Worm (Caenorhabditis elegans) whole organism, L2 larva: Measurements from ENCODE around the gene dhs-31.

Source experiments
- F13H6.1 ChIP-seq: sonication (generic microtip); optimal IDR thresholded peaks from 2 replicates; lab custom pipeline; 2016; ENCODE audit warnings: missing genetic modification characterization, missing compliant biosample characterization
- R02D3.7 ChIP-seq: fragments of 150-350 bp; optimal IDR thresholded peaks from 2 replicates; lab custom pipeline; 2014; ENCODE audit warnings: missing biosample characterization, missing genetic modification characterization
- aly-2 ChIP-seq: fragments of 150-350 bp; optimal IDR thresholded peaks from 2 replicates; lab custom pipeline; 2014; ENCODE audit warnings: missing biosample characterization, missing genetic modification characterization
- ama-1 ChIP-seq: fragments of 150-350 bp; optimal IDR thresholded peaks from 2 replicates; lab custom pipeline; 2018; ENCODE audit warnings: inconsistent platforms
- blmp-1 ChIP-seq: sonication (generic microtip); optimal IDR thresholded peaks from 2 replicates; lab custom pipeline; 2017; ENCODE audit warnings: missing genetic modification characterization, mild to moderate bottlenecking, missing compliant biosample characterization, antibody characterized with exemption, moderate library complexity; ENCODE audit not compliant: insufficient read depth
- dmd-4 ChIP-seq: sonication (generic microtip); optimal IDR thresholded peaks from 2 replicates; lab custom pipeline; 2017; ENCODE audit warnings: missing biosample characterization, missing genetic modification characterization
- elt-1 ChIP-seq: fragments of 150-350 bp; optimal IDR thresholded peaks from 2 replicates; lab custom pipeline; 2014; ENCODE audit warnings: missing biosample characterization, missing genetic modification characterization
- elt-3 ChIP-seq: sonication (generic microtip); optimal IDR thresholded peaks from 2 replicates; lab custom pipeline; 2017; ENCODE audit warnings: missing biosample characterization, missing genetic modification characterization
- fos-1 ChIP-seq: fragments of 150-350 bp; optimal IDR thresholded peaks from 2 replicates; lab custom pipeline; 2014; ENCODE audit warnings: missing biosample characterization, missing genetic modification characterization
- gmeb-1 ChIP-seq: fragments of 150-350 bp; optimal IDR thresholded peaks from 2 replicates; lab custom pipeline; 2014; ENCODE audit warnings: missing biosample characterization, missing genetic modification characterization
- lin-11 ChIP-seq: fragments of 150-350 bp; sonication (generic microtip); optimal IDR thresholded peaks from 2 replicates; lab custom pipeline; 2014; ENCODE audit warnings: missing biosample characterization, missing genetic modification characterization, inconsistent platforms, mixed read lengths
- lsy-2 ChIP-seq, 2 experiments: fragments of 150-350 bp in 1 of 2; sonication (generic microtip) in 1 of 2; optimal IDR thresholded peaks; 2 replicates each; lab custom pipeline; 2014 to 2017; ENCODE audit warnings: missing biosample characterization in 2 of 2, missing genetic modification characterization in 2 of 2
- mbf-1 ChIP-seq: sonication (generic microtip); optimal IDR thresholded peaks from 2 replicates; lab custom pipeline; 2017; ENCODE audit warnings: missing biosample characterization, missing genetic modification characterization
- nhr-12 ChIP-seq: fragments of 150-350 bp; optimal IDR thresholded peaks from 2 replicates; lab custom pipeline; 2014; ENCODE audit warnings: missing biosample characterization, missing genetic modification characterization
- nhr-129 ChIP-seq: fragments of 150-350 bp; optimal IDR thresholded peaks from 2 replicates; lab custom pipeline; 2014; ENCODE audit warnings: missing biosample characterization, missing genetic modification characterization
- nhr-21 ChIP-seq: fragments of 150-350 bp; optimal IDR thresholded peaks from 2 replicates; lab custom pipeline; 2014; ENCODE audit warnings: missing biosample characterization, missing genetic modification characterization
- nhr-237 ChIP-seq: fragments of 150-350 bp; optimal IDR thresholded peaks from 2 replicates; lab custom pipeline; 2014; ENCODE audit warnings: missing biosample characterization, missing genetic modification characterization
- nhr-25 ChIP-seq: fragments of 150-350 bp; sonication (generic microtip); optimal IDR thresholded peaks from 3 replicates; lab custom pipeline; 2014; ENCODE audit warnings: missing biosample characterization, missing genetic modification characterization
- nhr-77 ChIP-seq: fragments of 150-350 bp; optimal IDR thresholded peaks from 2 replicates; lab custom pipeline; 2014; ENCODE audit warnings: missing biosample characterization, missing genetic modification characterization
- peb-1 ChIP-seq: fragments of 150-350 bp; optimal IDR thresholded peaks from 2 replicates; lab custom pipeline; 2014; ENCODE audit warnings: missing biosample characterization, missing genetic modification characterization
- sem-4 ChIP-seq: fragments of 150-350 bp; optimal IDR thresholded peaks from 2 replicates; lab custom pipeline; 2014; ENCODE audit warnings: missing biosample characterization, missing genetic modification reagents, missing genetic modification characterization
- sma-9 ChIP-seq, 2 experiments: fragments of 150-350 bp in 1 of 2; sonication (generic microtip) in 1 of 2; optimal IDR thresholded peaks; 2 replicates each; lab custom pipeline; 2014 to 2016; ENCODE audit warnings: missing genetic modification characterization in 2 of 2, mild to moderate bottlenecking in 1 of 2, missing biosample characterization in 1 of 2, missing compliant biosample characterization in 1 of 2, missing genetic modification reagents in 1 of 2, moderate library complexity in 1 of 2
- snpc-4 ChIP-seq: fragments of 150-350 bp; optimal IDR thresholded peaks from 2 replicates; lab custom pipeline; 2014; ENCODE audit warnings: missing biosample characterization, missing genetic modification characterization
- unc-55 ChIP-seq: fragments of 150-350 bp; sonication (generic microtip); optimal IDR thresholded peaks from 3 replicates; lab custom pipeline; 2014; ENCODE audit warnings: missing biosample characterization, missing genetic modification reagents, missing genetic modification characterization
- unc-62 ChIP-seq: fragments of 150-350 bp; optimal IDR thresholded peaks from 2 replicates; lab custom pipeline; 2014; ENCODE audit warnings: missing biosample characterization, missing genetic modification reagents, missing genetic modification characterization
- zag-1 ChIP-seq: fragments of 150-350 bp; optimal IDR thresholded peaks from 2 replicates; lab custom pipeline; 2014; ENCODE audit warnings: missing biosample characterization, missing genetic modification characterization
- ztf-1 ChIP-seq: fragments of 200-800 bp; sonication (Bioruptor generic); conservative IDR thresholded peaks from 2 replicates; pipeline ENCODE4 v1.3.6; 2022; ENCODE audit warnings: missing genetic modification characterization, missing compliant biosample characterization
- ztf-11 ChIP-seq: sonication (generic microtip); optimal IDR thresholded peaks from 2 replicates; lab custom pipeline; 2017; ENCODE audit warnings: missing biosample characterization, missing genetic modification characterization
- ztf-4 ChIP-seq: fragments of 150-350 bp; optimal IDR thresholded peaks from 2 replicates; lab custom pipeline; 2014; ENCODE audit warnings: missing biosample characterization, missing genetic modification characterization

dhs-31 gene

DNA sequence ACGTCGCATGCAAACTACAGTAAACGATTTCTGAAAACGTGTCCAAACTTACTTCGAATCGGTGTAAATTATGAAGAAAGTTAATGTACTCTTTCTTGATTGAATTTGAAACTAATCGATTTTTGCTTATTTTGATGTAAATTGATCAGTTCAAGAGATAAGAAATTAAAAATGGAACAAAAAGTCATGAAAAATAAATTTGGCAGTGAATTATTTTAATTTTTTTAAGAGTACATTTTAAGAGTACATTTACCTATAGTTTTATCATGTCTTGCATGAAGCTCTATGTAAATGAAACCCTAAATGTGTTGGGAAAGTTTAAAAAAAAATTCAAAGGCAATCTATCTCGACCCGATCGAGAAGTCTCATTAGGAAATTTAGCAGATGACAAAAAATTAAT is 15.4 kb upstream of the dhs-31 start, which contains the start of gene T04B2.7:
Gene T04B2.7, minus strand, starts transcription at position 101 of the 400 bp plus-strand sequence.
- TF ChIP-seq snpc-4 (no peak), nhr-77 (tag; lab: Kevin White, UChicago) (no peak), lsy-2 (tag; optimal IDR thresholded peaks at IDR 0.05; lab: Kevin White, UChicago) (no peak), fos-1 (no peak), F13H6.1 (tag; lab: Kevin White, UChicago) (no peak), peb-1 (no peak), ztf-11 (tag; lab: Kevin White, UChicago) (no peak), nhr-25 (tag; lab: Kevin White, UChicago) (no peak)

ce11 chrIV:10053550-10053949 is 12.8 kb upstream of the dhs-31 start, which contains the start of gene srv-12:
Gene srv-12 (minus strand): TSS chrIV:10053650.
- no peak for TF ChIP-seq nhr-237
- no peak for TF ChIP-seq snpc-4
- no peak for TF ChIP-seq sem-4 (tag; lab: Kevin White, UChicago)
- no peak for TF ChIP-seq ama-1
- TF ChIP-seq elt-3 (tag; lab: Kevin White, UChicago), result no peak
- TF ChIP-seq lin-11, result no peak
- no peak for TF ChIP-seq nhr-129 (tag; lab: Kevin White, UChicago)
- TF ChIP-seq R02D3.7 (tag; lab: Kevin White, UChicago), result no peak
- TF ChIP-seq mbf-1 (tag; lab: Kevin White, UChicago), result no peak
- TF ChIP-seq nhr-12 (tag; lab: Kevin White, UChicago), result no peak
- TF ChIP-seq nhr-21 (tag; lab: Kevin White, UChicago), result no peak
- TF ChIP-seq ztf-4 (tag; lab: Kevin White, UChicago), result no peak
- TF ChIP-seq blmp-1 (tag; lab: Kevin White, UChicago), result no peak
- no peak for TF ChIP-seq gmeb-1 (tag; lab: Kevin White, UChicago)

DNA sequence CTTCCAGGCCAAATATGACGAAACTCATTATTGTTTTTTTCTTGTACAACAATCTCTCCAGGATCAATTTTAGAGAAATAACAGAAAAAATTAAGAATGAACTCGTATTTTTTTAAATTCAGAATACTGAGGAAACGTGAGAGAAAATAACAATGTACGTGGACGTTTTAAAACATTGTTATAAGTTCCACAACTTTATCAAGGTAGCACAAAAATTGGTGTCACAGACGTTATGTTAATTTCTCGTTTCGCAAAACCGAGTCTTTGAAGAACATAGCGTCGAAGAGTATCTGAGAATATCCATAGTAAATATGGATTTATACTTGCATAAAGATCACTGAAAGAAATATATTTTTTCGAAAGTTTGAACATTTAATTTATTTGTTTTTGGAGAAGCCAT is 10.4 kb upstream of the dhs-31 start, which contains the start of gene T04B2.8:
Gene T04B2.8, minus strand, starts transcription at position 101 of the 400 bp plus-strand sequence.
- no peak for TF ChIP-seq ama-1
- no peak for TF ChIP-seq elt-1 (tag; lab: Kevin White, UChicago)
- no peak for TF ChIP-seq nhr-25 (tag; lab: Kevin White, UChicago)
- TF ChIP-seq ztf-11 (tag; lab: Kevin White, UChicago), result no peak
- no peak for TF ChIP-seq nhr-129 (tag; lab: Kevin White, UChicago)
- no peak for TF ChIP-seq sma-9 (GFP tag; optimal IDR thresholded peaks at IDR 0.05; lab: Kevin White, UChicago)
- TF ChIP-seq sma-9 (tag; optimal IDR thresholded peaks at IDR 0.05; lab: Kevin White, UChicago), result no peak
- TF ChIP-seq fos-1, result no peak
- TF ChIP-seq nhr-12 (tag; lab: Kevin White, UChicago), result no peak
- TF ChIP-seq snpc-4, result no peak
- no peak for TF ChIP-seq aly-2 (tag; lab: Kevin White, UChicago)
- no peak for TF ChIP-seq ztf-1 (GFP tag; lab: Robert Waterston, UW)
- TF ChIP-seq, all 48 proteins: peak for 0

ce11 chrIV:10048268-10048667 is 7.6 kb upstream of the dhs-31 start:
- TF ChIP-seq nhr-129 (tag; lab: Kevin White, UChicago), result peak; percentile 27
- TF ChIP-seq dmd-4 (tag; lab: Kevin White, UChicago), result no peak

DNA sequence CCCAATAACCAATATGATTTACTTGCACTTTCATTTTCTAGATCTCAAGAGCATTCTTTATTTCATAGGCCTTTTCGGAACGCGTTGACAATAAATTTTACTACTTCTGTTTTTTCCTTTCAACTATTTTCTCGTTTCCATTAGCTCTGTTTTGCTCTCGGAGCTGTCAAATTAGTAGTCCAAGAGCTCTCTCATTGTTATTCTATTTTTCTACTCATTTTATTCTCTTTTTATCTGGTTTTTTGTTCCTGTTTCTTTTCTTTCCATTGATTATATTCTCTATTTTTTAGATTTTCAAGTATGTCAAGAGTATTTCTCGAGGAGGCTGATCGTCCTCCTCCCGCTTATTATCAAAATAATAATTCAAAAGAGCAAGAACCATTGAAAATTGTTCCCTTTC is 6.4 kb upstream of the dhs-31 start, which contains the start of gene T04B2.3:
Gene T04B2.3, plus strand, starts transcription at position 301 of the 400 bp plus-strand sequence.
- TF ChIP-seq nhr-237 (no peak), nhr-12 (tag; lab: Kevin White, UChicago) (no peak), zag-1 (tag; lab: Kevin White, UChicago) (no peak), R02D3.7 (tag; lab: Kevin White, UChicago) (no peak), snpc-4 (no peak)

ce11 chrIV:10046005-10046404 is 5.3 kb upstream of the dhs-31 start:
- TF ChIP-seq nhr-129 (tag; lab: Kevin White, UChicago) (peak; percentile 10), unc-55 (GFP tag; lab: Kevin White, UChicago) (peak; percentile 54), nhr-25 (tag; lab: Kevin White, UChicago) (no peak)

- TF ChIP-seq nhr-12 (tag; lab: Kevin White, UChicago) (no peak), F13H6.1 (tag; lab: Kevin White, UChicago) (no peak), dmd-4 (tag; lab: Kevin White, UChicago) (no peak), unc-62 (GFP tag; lab: Kevin White, UChicago) (no peak), zag-1 (tag; lab: Kevin White, UChicago) (no peak), snpc-4 (no peak)
Observed at ce11 chrIV:10042881-10043280, 2.2 kb upstream of the dhs-31 start, which contains the start of gene frk-1. Gene frk-1 (plus strand): TSS chrIV:10043181.
